Worm (Caenorhabditis elegans) whole organism, L4 larva: Measurements from ENCODE around the gene B0286.1.
A peak's percentile ranks its signal among the peaks of the same experiment; 100 is the strongest.

ENCODE experiments used
- F37D6.2 ChIP-seq: sonication (generic microtip); optimal IDR thresholded peaks from 2 replicates; lab custom pipeline; 2016; ENCODE audit warnings: mild to moderate bottlenecking, missing genetic modification characterization, missing compliant biosample characterization
- F49E8.2 ChIP-seq: sonication (generic microtip); optimal IDR thresholded peaks from 2 replicates; lab custom pipeline; 2016; ENCODE audit warnings: missing compliant biosample characterization, mild to moderate bottlenecking, missing genetic modification characterization, borderline replicate concordance
- R02D3.7 ChIP-seq: fragments of 150-350 bp; sonication (generic microtip); optimal IDR thresholded peaks from 3 replicates; lab custom pipeline; 2014; ENCODE audit warnings: missing biosample characterization, missing genetic modification characterization
- T26A8.4 ChIP-seq: fragments of 200-800 bp; sonication (Bioruptor generic); IDR thresholded peaks from 2 replicates; pipeline ENCODE4 v1.3.6; 2022; ENCODE audit warnings: missing genetic modification characterization, missing compliant biosample characterization
- Y105C5A.15 ChIP-seq: fragments of 200-800 bp; sonication (Bioruptor generic); IDR thresholded peaks from 2 replicates; pipeline ENCODE4 v1.3.6; 2022; ENCODE audit warnings: missing genetic modification characterization, missing compliant biosample characterization
- aly-2 ChIP-seq: sonication (generic microtip); optimal IDR thresholded peaks from 2 replicates; lab custom pipeline; 2018; ENCODE audit warnings: missing biosample characterization, missing genetic modification characterization
- arid-1 ChIP-seq: fragments of 200-800 bp; sonication (Bioruptor generic); conservative IDR thresholded peaks from 2 replicates; pipeline ENCODE4 v1.3.6; 2022; ENCODE audit warnings: missing genetic modification reagents, missing genetic modification characterization, missing compliant biosample characterization
- attf-4 ChIP-seq: sonication (generic microtip); optimal IDR thresholded peaks from 3 replicates; lab custom pipeline; 2017; ENCODE audit warnings: missing biosample characterization, missing genetic modification characterization
- ceh-82 ChIP-seq: sonication (generic microtip); optimal IDR thresholded peaks from 2 replicates; lab custom pipeline; 2017; ENCODE audit warnings: missing biosample characterization, missing genetic modification characterization
- ces-1 ChIP-seq: fragments of 150-350 bp; sonication (generic microtip); optimal IDR thresholded peaks from 4 replicates; lab custom pipeline; 2014; ENCODE audit warnings: missing biosample characterization, missing genetic modification reagents, missing genetic modification characterization
- cey-2 ChIP-seq: sonication (generic microtip); optimal IDR thresholded peaks from 3 replicates; lab custom pipeline; 2017; ENCODE audit warnings: missing genetic modification characterization, mild to moderate bottlenecking, missing compliant biosample characterization, antibody characterized with exemption, borderline replicate concordance; ENCODE audit not compliant: insufficient read depth
- daf-16 ChIP-seq, 3 experiments: sonication (generic microtip); optimal IDR thresholded peaks; 2 replicates each; lab custom pipeline; 2016 to 2017; ENCODE audit warnings: missing genetic modification characterization in 3 of 3, missing genetic modification reagents in 3 of 3, mild to moderate bottlenecking in 2 of 3, missing compliant biosample characterization in 2 of 3, missing biosample characterization in 1 of 3, moderate library complexity in 1 of 3
- dmd-6 ChIP-seq: fragments of 200-800 bp; sonication (Bioruptor generic); IDR thresholded peaks from 2 replicates; pipeline ENCODE4 v1.3.6; 2022; ENCODE audit warnings: missing genetic modification reagents, missing genetic modification characterization, missing compliant biosample characterization
- duxl-1 ChIP-seq: sonication (generic microtip); optimal IDR thresholded peaks from 2 replicates; lab custom pipeline; 2016; ENCODE audit warnings: mild to moderate bottlenecking, missing genetic modification characterization, moderate library complexity, missing compliant biosample characterization; ENCODE audit not compliant: poor library complexity
- fkh-10 ChIP-seq: fragments of 150-350 bp; optimal IDR thresholded peaks from 2 replicates; lab custom pipeline; 2014; ENCODE audit warnings: missing biosample characterization, missing genetic modification reagents, missing genetic modification characterization
- gei-8 ChIP-seq: fragments of 200-800 bp; sonication (Bioruptor generic); optimal IDR thresholded peaks from 2 replicates; lab custom pipeline; 2018; ENCODE audit warnings: mild to moderate bottlenecking, missing genetic modification characterization, missing compliant biosample characterization
- hlh-30 ChIP-seq: sonication (generic microtip); optimal IDR thresholded peaks from 2 replicates; lab custom pipeline; 2017; ENCODE audit warnings: antibody characterized with exemption, mild to moderate bottlenecking, missing genetic modification characterization, missing compliant biosample characterization; ENCODE audit not compliant: insufficient read depth
- jun-1 ChIP-seq: fragments of 150-350 bp; optimal IDR thresholded peaks from 2 replicates; lab custom pipeline; 2014; ENCODE audit warnings: missing biosample characterization, missing genetic modification reagents, missing genetic modification characterization
- lin-39 ChIP-seq: fragments of 150-350 bp; optimal IDR thresholded peaks from 2 replicates; lab custom pipeline; 2014; ENCODE audit warnings: missing biosample characterization, missing genetic modification reagents, missing genetic modification characterization
- lir-3 ChIP-seq: sonication (generic microtip); optimal IDR thresholded peaks from 2 replicates; lab custom pipeline; 2016; ENCODE audit warnings: mild to moderate bottlenecking, missing genetic modification characterization, missing compliant biosample characterization
- madf-5 ChIP-seq, 2 experiments: fragments of 200-800 bp; sonication (Bioruptor generic); IDR thresholded peaks; 2 replicates each; pipeline ENCODE4 v1.3.6; 2022; ENCODE audit warnings: missing compliant biosample characterization in 2 of 2, missing genetic modification characterization in 2 of 2
- mep-1 ChIP-seq: fragments of 150-350 bp; sonication (generic microtip); optimal IDR thresholded peaks from 3 replicates; lab custom pipeline; 2014; ENCODE audit warnings: missing biosample characterization, missing genetic modification characterization
- mxl-3 ChIP-seq: fragments of 200-800 bp; sonication (Bioruptor generic); optimal IDR thresholded peaks from 2 replicates; lab custom pipeline; 2018; ENCODE audit warnings: mild to moderate bottlenecking, missing genetic modification characterization, missing compliant biosample characterization
- nhr-111 ChIP-seq: fragments of 200-800 bp; sonication (Bioruptor generic); optimal IDR thresholded peaks from 2 replicates; lab custom pipeline; 2018; ENCODE audit warnings: mild to moderate bottlenecking, missing genetic modification characterization, missing compliant biosample characterization
- nhr-237 ChIP-seq: sonication (generic microtip); optimal IDR thresholded peaks from 2 replicates; lab custom pipeline; 2017; ENCODE audit warnings: missing biosample characterization, missing genetic modification characterization
- nhr-25 ChIP-seq: sonication (generic microtip); optimal IDR thresholded peaks from 2 replicates; lab custom pipeline; 2017; ENCODE audit warnings: missing genetic modification characterization, mild to moderate bottlenecking, missing compliant biosample characterization, antibody characterized with exemption, moderate library complexity, borderline replicate concordance; ENCODE audit not compliant: insufficient read depth
- nhr-76 ChIP-seq: fragments of 150-350 bp; optimal IDR thresholded peaks from 2 replicates; lab custom pipeline; 2014; ENCODE audit warnings: missing biosample characterization, missing genetic modification characterization
- rbr-2 ChIP-seq: sonication (generic microtip); optimal IDR thresholded peaks from 2 replicates; lab custom pipeline; 2016; ENCODE audit warnings: missing genotype, missing genetic modification characterization, missing compliant biosample characterization
- set-16 ChIP-seq: fragments of 200-800 bp; sonication (Bioruptor generic); IDR thresholded peaks from 2 replicates; pipeline ENCODE4 v1.3.6; 2022; ENCODE audit warnings: missing genetic modification reagents, missing genetic modification characterization, missing compliant biosample characterization
- snpc-4 ChIP-seq: fragments of 150-350 bp; optimal IDR thresholded peaks from 2 replicates; lab custom pipeline; 2014; ENCODE audit warnings: missing biosample characterization, missing genetic modification characterization
- tra-1 ChIP-seq: fragments of 200-800 bp; sonication (Bioruptor generic); IDR thresholded peaks from 2 replicates; pipeline ENCODE4 v1.3.6; 2022; ENCODE audit warnings: missing genetic modification reagents, missing genetic modification characterization, missing compliant biosample characterization
- unc-62 ChIP-seq, 3 experiments: fragments of 150-350 bp in 1 of 3; sonication (generic microtip); optimal IDR thresholded peaks in 2 of 3; peaks in 1 of 3; 1 replicate in 1 of 3; 2 replicates in 2 of 3; lab custom pipeline; 2014 to 2017; ENCODE audit warnings: missing biosample characterization in 3 of 3, missing genetic modification characterization in 3 of 3, missing genetic modification reagents in 3 of 3, missing genotype in 1 of 3
- zip-2 ChIP-seq: fragments of 150-350 bp; optimal IDR thresholded peaks from 2 replicates; lab custom pipeline; 2014; ENCODE audit warnings: missing biosample characterization, missing genetic modification characterization
- ztf-11 ChIP-seq: fragments of 150-350 bp; optimal IDR thresholded peaks from 2 replicates; lab custom pipeline; 2014; ENCODE audit warnings: missing biosample characterization, missing genetic modification characterization

Gene B0286.1

DNA sequence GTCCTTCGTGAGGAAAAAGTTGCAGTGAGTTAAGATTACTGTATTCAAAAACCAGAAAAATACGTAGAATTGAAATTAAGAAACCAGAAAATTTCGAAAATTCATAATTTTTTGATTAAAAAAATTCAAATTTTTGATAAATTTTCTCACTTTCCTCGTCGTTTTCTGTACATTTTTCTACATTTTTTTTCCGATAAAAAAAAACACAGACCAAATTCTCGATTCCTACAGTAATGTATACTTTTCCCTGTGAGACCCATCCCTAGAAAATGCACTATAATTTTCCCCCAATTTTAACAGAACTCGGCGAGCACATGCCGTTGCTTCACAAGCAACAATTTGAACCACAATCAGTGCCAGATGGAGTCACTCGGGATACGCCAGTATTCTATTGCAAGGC is 38.4 kb upstream of the B0286.1 start, which contains the start of gene athp-2:
Gene athp-2, plus strand, starts transcription at position 301 of the 400 bp plus-strand sequence.
- no peak for TF ChIP-seq ztf-11 (tag; lab: Kevin White, UChicago)
- no peak for TF ChIP-seq F49E8.2 (tag; lab: Kevin White, UChicago)
- no peak for TF ChIP-seq nhr-237 (tag; lab: Kevin White, UChicago)
- TF ChIP-seq duxl-1 (tag; lab: Kevin White, UChicago), result no peak
- TF ChIP-seq hlh-30 (tag; lab: Kevin White, UChicago), result no peak
- no peak for TF ChIP-seq tra-1 (GFP tag; lab: Robert Waterston, UW)
- TF ChIP-seq madf-5 (GFP tag; IDR thresholded peaks at IDR 0.05; lab: Robert Waterston, UW), result no peak
- no peak for TF ChIP-seq T26A8.4
- no peak for TF ChIP-seq zip-2
- TF ChIP-seq aly-2 (tag; lab: Kevin White, UChicago), result no peak
- no peak for TF ChIP-seq F37D6.2 (tag; lab: Kevin White, UChicago)
- no peak for TF ChIP-seq mxl-3 (GFP tag; lab: Kevin White, UChicago)

DNA sequence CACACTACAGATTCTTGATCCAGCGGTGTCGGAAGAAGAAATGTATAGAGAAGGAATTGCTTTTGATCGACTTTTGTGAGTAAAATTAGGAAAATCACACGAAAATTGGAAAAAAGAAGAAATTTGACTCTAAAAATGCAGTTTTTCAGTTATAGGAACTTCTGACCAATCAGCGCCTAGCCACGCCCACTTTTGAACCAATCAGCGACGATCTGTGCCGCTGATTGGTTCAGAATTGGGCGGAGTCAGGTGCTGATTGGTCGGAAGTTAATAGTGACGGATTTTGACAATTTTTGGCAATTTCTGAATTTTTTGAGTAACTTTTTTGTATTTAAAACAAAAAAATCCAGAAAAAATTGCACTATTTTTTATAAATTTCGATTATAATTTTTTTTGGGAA is 36.8 kb upstream of the B0286.1 start:
- no peak for TF ChIP-seq gei-8 (GFP tag; lab: Kevin White, UChicago)
- TF ChIP-seq lin-39 (tag; lab: Kevin White, UChicago), result no peak
- TF ChIP-seq nhr-76 (tag; lab: Kevin White, UChicago), result no peak
- TF ChIP-seq fkh-10 (GFP tag; lab: Kevin White, UChicago), result no peak
- TF ChIP-seq daf-16 (GFP tag; optimal IDR thresholded peaks at IDR 0.05; lab: Kevin White, UChicago), result no peak
- no peak for TF ChIP-seq daf-16 (tag; optimal IDR thresholded peaks at IDR 0.05; lab: Kevin White, UChicago)
- TF ChIP-seq ceh-82 (tag; lab: Kevin White, UChicago), result no peak
- no peak for TF ChIP-seq cey-2 (tag; lab: Kevin White, UChicago)
- TF ChIP-seq jun-1 (tag; lab: Kevin White, UChicago), result no peak
- no peak for TF ChIP-seq attf-4 (tag; lab: Kevin White, UChicago)
- TF ChIP-seq madf-5 (GFP tag; IDR thresholded peaks at IDR 0.05; lab: Robert Waterston, UW), result no peak
- no peak for TF ChIP-seq Y105C5A.15
- TF ChIP-seq R02D3.7 (tag; lab: Kevin White, UChicago), result no peak
- TF ChIP-seq arid-1, result no peak
- TF ChIP-seq snpc-4, result no peak
- no peak for TF ChIP-seq F49E8.2 (tag; lab: Kevin White, UChicago)

DNA sequence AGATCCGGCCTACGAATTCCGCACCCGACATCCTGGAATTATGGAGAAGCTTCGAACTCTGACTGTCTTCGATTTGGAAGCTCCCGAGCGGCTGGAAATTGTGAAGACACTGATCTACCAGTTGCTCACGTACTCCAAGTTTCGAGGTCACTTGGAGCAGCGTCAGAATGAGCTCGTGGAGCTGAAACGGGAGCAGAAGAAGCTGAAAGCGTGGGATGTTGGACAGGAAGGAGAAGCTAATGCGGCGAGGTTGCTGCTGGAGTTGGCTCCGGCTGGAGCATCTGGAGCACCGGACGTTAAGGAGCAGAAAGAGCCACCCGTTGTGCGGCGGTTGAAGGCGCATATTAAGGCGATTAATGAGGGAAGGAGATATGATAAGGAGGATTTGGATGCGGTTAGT is 34.0 kb upstream of the B0286.1 start:
- TF ChIP-seq unc-62 (GFP tag; optimal IDR thresholded peaks at IDR 0.05 in 1 of 2; lab: Kevin White, UChicago), result peak in 1 of 2 experiments; percentile 2
- TF ChIP-seq unc-62 (tag; optimal IDR thresholded peaks at IDR 0.05; lab: Kevin White, UChicago), result no peak
- TF ChIP-seq set-16 (GFP tag; lab: Robert Waterston, UW), result peak; percentile 81
- no peak for TF ChIP-seq zip-2
- no peak for TF ChIP-seq ces-1 (GFP tag; lab: Kevin White, UChicago)

DNA sequence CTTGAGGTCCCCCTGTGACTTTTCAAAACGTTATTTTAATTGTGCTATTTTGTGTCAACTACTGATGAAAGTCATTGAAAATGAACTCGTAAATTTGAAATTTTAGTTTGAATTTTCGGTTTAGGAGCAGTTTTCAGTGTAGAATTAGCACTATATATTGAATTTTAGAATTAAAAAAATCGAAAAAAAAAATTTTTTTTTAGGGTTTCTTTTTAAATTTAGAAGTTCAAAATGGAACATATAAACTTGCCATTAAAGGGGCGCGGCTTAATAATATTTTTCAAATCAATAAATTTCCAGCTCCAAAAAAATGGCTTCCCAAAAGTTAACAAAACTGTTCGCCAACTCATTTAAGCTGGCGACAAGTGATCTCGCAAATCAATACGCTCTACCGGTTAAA is 27.4 kb upstream of the B0286.1 start, which contains the start of gene H20J04.9:
Gene H20J04.9, plus strand, starts transcription at position 301 of the 400 bp plus-strand sequence.
- TF ChIP-seq fkh-10 (GFP tag; lab: Kevin White, UChicago), result no peak
- no peak for TF ChIP-seq dmd-6 (GFP tag; lab: Robert Waterston, UW)
- no peak for TF ChIP-seq lir-3 (tag; lab: Kevin White, UChicago)
- TF ChIP-seq rbr-2 (tag; lab: Kevin White, UChicago), result no peak
- TF ChIP-seq nhr-25 (tag; lab: Kevin White, UChicago), result no peak
- TF ChIP-seq nhr-111, result no peak
- TF ChIP-seq mep-1, result no peak
